Worm (Caenorhabditis elegans): ENCODE results near the gene ule-2.

ule-2 gene

DNA sequence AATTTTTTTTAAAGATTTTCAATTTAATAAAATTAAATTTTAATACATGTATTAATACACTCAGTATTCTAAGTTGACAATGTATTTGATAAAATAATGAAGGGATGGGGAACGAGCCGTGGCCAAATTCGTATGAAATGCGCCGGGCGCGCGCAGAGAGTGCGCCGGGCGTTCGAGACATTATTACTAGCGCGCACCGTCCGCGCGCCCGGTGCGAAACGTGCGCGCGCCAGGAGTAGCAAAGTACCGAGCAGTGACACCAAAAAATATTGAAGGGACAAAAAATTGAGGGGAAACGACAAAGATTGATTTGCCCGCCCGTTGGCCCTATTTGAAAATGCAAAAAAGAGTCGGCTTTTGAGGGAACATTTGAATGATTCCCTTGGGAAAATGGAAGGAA is 21.0 kb downstream of the ule-2 start:
- TF ChIP-seq snpc-1.2 (GFP tag; IDR thresholded peaks at IDR 0.05) (0 out of 2 replicates have a peak, but pooled peaks have one; percentile 52), set-16 (GFP tag; IDR thresholded peaks at IDR 0.05) (peak; percentile 61)

DNA sequence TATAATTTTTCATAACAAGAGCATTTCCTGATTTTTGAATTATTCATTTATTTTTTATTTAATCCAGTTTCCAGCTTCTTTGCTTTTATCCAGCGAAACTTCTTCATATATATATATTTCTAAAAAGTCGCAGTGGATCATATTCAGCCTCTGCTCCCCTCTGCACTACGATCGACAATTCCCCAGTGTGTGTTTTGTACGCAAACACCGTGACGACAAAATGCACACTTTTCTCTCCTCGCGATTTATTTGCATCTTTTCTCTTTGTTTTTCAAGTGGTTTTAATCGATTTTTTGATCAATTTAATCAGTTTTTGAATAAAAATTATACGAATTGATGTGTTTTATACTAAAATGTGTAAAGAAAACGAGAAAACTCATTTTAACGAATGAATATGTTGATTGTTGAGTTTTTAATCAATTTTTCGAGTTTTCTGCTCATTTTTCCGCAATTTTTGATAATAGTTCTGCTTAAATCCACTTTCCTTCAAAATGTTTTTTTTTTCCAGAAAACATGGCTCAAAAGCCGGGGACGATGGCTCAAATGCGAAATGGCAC is 21.7 kb downstream of the ule-2 start, which contains the start of gene Y57G11C.33:
TSS of gene Y57G11C.33 (plus strand) at position 507 of the 557 bp plus-strand sequence.
- TF ChIP-seq aha-1 (tag) (no peak), dve-1 (tag; optimal IDR thresholded peaks at IDR 0.05; ENCODE audit: insufficient read depth) (peak; percentile 22), ztf-7 (tag; optimal IDR thresholded peaks at IDR 0.05) (peak; percentile 29), lsy-2 (tag; optimal IDR thresholded peaks at IDR 0.05) (peak in 1 of 2 experiments; percentile 86), dpl-1 (GFP tag; optimal IDR thresholded peaks at IDR 0.05) (peak; percentile 15), attf-4 (tag; optimal IDR thresholded peaks at IDR 0.05) (no peak), snpc-1.2 (GFP tag; IDR thresholded peaks at IDR 0.05) (peak; percentile 85), ctbp-1 (GFP tag; IDR thresholded peaks at IDR 0.05) (no peak)

DNA sequence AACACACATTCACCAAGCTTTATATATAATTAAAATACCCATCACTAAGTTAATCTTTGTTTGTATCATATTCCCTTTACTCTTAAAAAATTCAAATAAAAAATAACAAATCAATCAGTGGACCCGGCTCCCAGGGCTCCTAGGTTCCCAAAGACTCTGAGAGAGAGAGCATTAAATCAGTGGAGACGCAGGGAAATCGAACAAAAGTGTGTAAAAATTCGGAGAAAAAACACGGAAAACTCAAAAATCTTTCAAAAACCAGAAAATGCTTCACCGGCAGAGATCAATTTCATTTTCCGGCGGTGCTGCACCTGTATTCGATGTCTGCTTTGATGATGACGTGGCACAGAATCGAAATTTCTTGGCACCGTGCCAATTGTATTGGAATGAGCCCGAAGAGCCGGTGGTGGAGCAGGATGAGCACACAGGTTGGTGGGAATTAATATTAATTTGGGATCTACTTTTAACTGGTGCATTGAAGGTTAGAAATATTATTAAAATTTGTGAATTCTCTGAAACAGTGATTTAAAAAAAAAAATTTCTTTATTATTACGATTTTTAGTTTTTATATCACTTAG is 23.2 kb downstream of the ule-2 start, which contains the start of gene anoh-2:
TSS of gene anoh-2 (plus strand) at position 255 of the 578 bp plus-strand sequence.
- TF ChIP-seq daf-16 (GFP tag; optimal IDR thresholded peaks at IDR 0.05) (peak in 1 of 2 experiments; percentile 11), daf-16 (tag; optimal IDR thresholded peaks at IDR 0.05) (no peak), lin-38 (GFP tag; IDR thresholded peaks at IDR 0.05) (peak; percentile 36), nhr-102 (tag; optimal IDR thresholded peaks at IDR 0.05) (peak; percentile 27), snpc-1.2 (GFP tag; IDR thresholded peaks at IDR 0.05) (peak; percentile 86), arid-1 (GFP tag; conservative IDR thresholded peaks at IDR 0.05) (no peak), F49E8.2 (tag; optimal IDR thresholded peaks at IDR 0.05; ENCODE audit: borderline replicate concordance) (peak; percentile 7), aha-1 (tag) (peak; percentile 96), Y75B8A.6 (GFP tag; IDR thresholded peaks at IDR 0.05) (no peak)

DNA sequence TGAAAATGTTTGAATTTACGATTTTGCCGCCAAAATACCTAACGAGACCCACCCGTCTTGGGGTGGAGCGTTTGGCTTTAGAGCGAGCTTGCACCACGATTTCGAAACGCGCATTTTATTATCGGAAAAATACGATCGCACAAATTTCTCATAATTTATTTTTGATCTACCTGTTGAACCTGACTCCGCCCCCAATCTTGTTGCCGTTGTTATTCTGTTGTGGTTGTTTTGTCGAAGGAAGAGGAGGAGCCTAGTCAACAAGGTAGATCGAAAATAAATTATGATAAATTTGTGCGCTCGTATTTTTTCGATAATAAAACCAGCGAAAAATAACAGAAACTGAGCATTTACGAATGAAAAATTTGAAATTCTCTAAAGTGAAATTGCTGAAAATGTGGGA is 24.0 kb downstream of the ule-2 start:
- TF ChIP-seq vab-7 (GFP tag; IDR thresholded peaks at IDR 0.05), result no peak
- peak; percentile 59 for TF ChIP-seq aha-1 (tag)

DNA sequence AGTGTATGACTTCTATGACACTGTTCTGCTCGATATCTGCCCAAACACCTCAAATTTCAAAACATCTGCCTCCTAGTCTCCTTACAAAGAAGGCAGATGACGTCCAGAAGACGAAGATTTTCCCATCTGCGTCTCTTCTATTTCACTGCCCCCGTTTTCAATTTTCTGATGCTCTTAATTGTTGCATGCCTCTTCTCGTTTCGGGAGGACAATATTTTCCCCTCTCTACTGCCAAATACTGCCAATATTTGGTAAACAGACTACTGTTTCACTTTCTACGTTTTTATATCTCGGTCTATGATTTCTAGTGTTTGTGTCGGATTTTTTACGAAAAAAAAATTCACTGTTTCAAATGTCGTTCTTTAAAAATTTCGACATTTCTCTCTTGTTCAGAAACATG is 26.4 kb downstream of the ule-2 start:
- TF ChIP-seq unc-62 (GFP tag; optimal IDR thresholded peaks at IDR 0.05 in 1 of 2) (peak in 1 of 2 experiments; percentile 53), unc-62 (tag; optimal IDR thresholded peaks at IDR 0.05) (no peak), nhr-11 (tag; optimal IDR thresholded peaks at IDR 0.05) (no peak), attf-4 (tag; optimal IDR thresholded peaks at IDR 0.05) (no peak), lim-7 (GFP tag; IDR thresholded peaks at IDR 0.05) (no peak), dmd-6 (GFP tag; IDR thresholded peaks at IDR 0.05) (no peak)

DNA sequence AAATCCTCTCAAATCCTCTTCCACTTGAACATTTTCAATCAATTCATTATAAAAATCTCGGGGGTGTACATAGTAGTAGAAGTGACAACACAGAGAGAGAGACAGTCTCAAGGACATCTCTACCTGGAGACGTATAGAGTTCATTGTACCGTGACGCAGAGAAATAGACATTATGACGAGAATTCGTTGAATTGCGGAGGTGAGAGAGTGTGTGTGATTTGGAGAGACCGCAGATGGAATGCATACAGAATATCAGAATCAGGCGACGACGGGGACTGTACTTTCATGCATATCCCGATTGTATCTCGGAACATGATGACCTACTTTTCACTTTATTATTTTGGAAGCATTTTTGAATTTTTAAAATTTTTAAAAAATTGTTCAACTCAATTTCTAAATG is 40.9 kb downstream of the ule-2 start:
- TF ChIP-seq hlh-11 (tag; optimal IDR thresholded peaks at IDR 0.05) (no peak), Y105C5A.15 (GFP tag; IDR thresholded peaks at IDR 0.05) (no peak), nhr-76 (tag; optimal IDR thresholded peaks at IDR 0.05) (no peak), nhr-28 (tag; optimal IDR thresholded peaks at IDR 0.05) (peak; percentile 48), nhr-25 (tag; optimal IDR thresholded peaks at IDR 0.05; ENCODE audit: borderline replicate concordance, insufficient read depth) (peak; percentile 42), hlh-30 (tag; optimal IDR thresholded peaks at IDR 0.05; ENCODE audit: insufficient read depth) (peak; percentile 67), ceh-32 (tag; optimal IDR thresholded peaks at IDR 0.05; ENCODE audit: poor library complexity) (no peak)

All from whole organism, L4 larva.